Worm (Caenorhabditis elegans): Measurements from ENCODE around the gene F59B1.2.

ce11 chrV:3592099-3592498 is 41.0 kb upstream of the F59B1.2 start, which contains the start of gene T22F3.12:
- TF ChIP-seq hnd-1 (tag; optimal IDR thresholded peaks at IDR 0.05): no peak
- TF ChIP-seq ama-1 (optimal IDR thresholded peaks at IDR 0.05): no peak
- TF ChIP-seq sea-1 (GFP tag; conservative IDR thresholded peaks at IDR 0.05): no peak
- no peak for TF ChIP-seq flt-1 (GFP tag; IDR thresholded peaks at IDR 0.05)
- no peak for TF ChIP-seq aly-1 (tag; optimal IDR thresholded peaks at IDR 0.05)
- TF ChIP-seq hmg-4 (GFP tag; optimal IDR thresholded peaks at IDR 0.05): no peak
- TF ChIP-seq pes-1 (GFP tag; IDR thresholded peaks at IDR 0.05): no peak
- no peak for TF ChIP-seq F13C5.2 (tag; optimal IDR thresholded peaks at IDR 0.05)
- no peak for TF ChIP-seq tra-4 (tag; optimal IDR thresholded peaks at IDR 0.05)
- no peak for TF ChIP-seq ceh-13 (GFP tag; optimal IDR thresholded peaks at IDR 0.05)
- TF ChIP-seq tbx-11 (GFP tag; IDR thresholded peaks at IDR 0.05): no peak
- no peak for TF ChIP-seq B0310.2 (tag; optimal IDR thresholded peaks at IDR 0.05)

Data from whole organism, early embryonic.